Worm (Caenorhabditis elegans) whole organism, L1 larva: ENCODE measurements around the gene K07D4.5.

Source experiments
- C16A3.4 ChIP-seq: fragments of 150-350 bp; optimal IDR thresholded peaks from 2 replicates; lab custom pipeline; 2014; ENCODE audit warnings: missing biosample characterization, missing genetic modification characterization
- C34B4.2 ChIP-seq: sonication (generic microtip); optimal IDR thresholded peaks from 2 replicates; lab custom pipeline; 2017; ENCODE audit warnings: mild to moderate bottlenecking, missing genetic modification characterization, missing compliant biosample characterization
- Y116A8C.19 ChIP-seq: sonication (generic microtip); optimal IDR thresholded peaks from 2 replicates; lab custom pipeline; 2016; ENCODE audit warnings: missing compliant biosample characterization, missing genetic modification characterization, borderline replicate concordance
- alr-1 ChIP-seq: fragments of 200-800 bp; sonication (Bioruptor generic); optimal IDR thresholded peaks from 2 replicates; lab custom pipeline; 2018; ENCODE audit warnings: borderline replicate concordance, mild to moderate bottlenecking, missing genetic modification characterization, missing compliant biosample characterization
- aly-2 ChIP-seq: fragments of 150-350 bp; optimal IDR thresholded peaks from 2 replicates; lab custom pipeline; 2014; ENCODE audit warnings: missing biosample characterization, missing genetic modification characterization
- ceh-63 ChIP-seq: fragments of 200-800 bp; sonication (Bioruptor generic); optimal IDR thresholded peaks from 2 replicates; lab custom pipeline; 2018; ENCODE audit warnings: mild to moderate bottlenecking, missing genetic modification characterization, missing compliant biosample characterization
- ceh-8 ChIP-seq: fragments of 200-800 bp; sonication (Bioruptor generic); optimal IDR thresholded peaks from 2 replicates; lab custom pipeline; 2018; ENCODE audit warnings: mild to moderate bottlenecking, missing genetic modification characterization, moderate library complexity, missing compliant biosample characterization
- ceh-88 ChIP-seq: fragments of 200-800 bp; sonication (Bioruptor generic); IDR thresholded peaks from 2 replicates; pipeline ENCODE4 v1.3.6; 2022; ENCODE audit warnings: missing genetic modification characterization, missing compliant biosample characterization
- ces-1 ChIP-seq: fragments of 150-350 bp; optimal IDR thresholded peaks from 2 replicates; lab custom pipeline; 2014; ENCODE audit warnings: missing biosample characterization, missing genetic modification reagents, missing genetic modification characterization
- dpl-1 ChIP-seq, 3 experiments: fragments of 150-350 bp in 2 of 3; sonication (generic microtip) in 1 of 3; optimal IDR thresholded peaks; 2 replicates each; lab custom pipeline; 2014 to 2017; ENCODE audit warnings: missing biosample characterization in 3 of 3, missing genetic modification characterization in 3 of 3, missing genetic modification reagents in 3 of 3
- efl-3 ChIP-seq: fragments of 200-800 bp; sonication (Bioruptor generic); optimal IDR thresholded peaks from 2 replicates; lab custom pipeline; 2018; ENCODE audit warnings: mild to moderate bottlenecking, missing genetic modification characterization, missing compliant biosample characterization
- egl-13 ChIP-seq: sonication (generic microtip); optimal IDR thresholded peaks from 2 replicates; lab custom pipeline; 2016; ENCODE audit warnings: missing genotype, missing genetic modification reagents, missing genetic modification characterization, missing compliant biosample characterization
- egl-27 ChIP-seq, 2 experiments: fragments of 150-350 bp in 1 of 2; sonication (generic microtip); optimal IDR thresholded peaks; 3 replicates each; lab custom pipeline; 2017 to 2018; ENCODE audit warnings: missing biosample characterization in 2 of 2, missing genetic modification characterization in 2 of 2, missing genetic modification reagents in 2 of 2
- elt-2 ChIP-seq: sonication (generic microtip); optimal IDR thresholded peaks from 2 replicates; lab custom pipeline; 2016; ENCODE audit warnings: missing genetic modification characterization, mild to moderate bottlenecking, inconsistent platforms, missing compliant biosample characterization, missing genetic modification reagents
- elt-3 ChIP-seq, 6 experiments: fragments of 150-350 bp in 1 of 6; sonication (generic microtip); optimal IDR thresholded peaks; 2 replicates each; lab custom pipeline; 2017 to 2018; ENCODE audit warnings: missing biosample characterization in 6 of 6, missing genetic modification characterization in 6 of 6, inconsistent platforms in 1 of 6
- fkh-8 ChIP-seq: sonication (generic microtip); optimal IDR thresholded peaks from 2 replicates; lab custom pipeline; 2016; ENCODE audit warnings: mild to moderate bottlenecking, missing genetic modification characterization, missing compliant biosample characterization
- fos-1 ChIP-seq: fragments of 150-350 bp; optimal IDR thresholded peaks from 2 replicates; lab custom pipeline; 2014; ENCODE audit warnings: missing biosample characterization, missing genetic modification characterization
- grh-1 ChIP-seq: fragments of 200-800 bp; sonication (Bioruptor generic); IDR thresholded peaks from 2 replicates; pipeline ENCODE4 v1.3.6; 2022; ENCODE audit warnings: missing genetic modification reagents, missing genetic modification characterization, missing compliant biosample characterization
- hpl-2 ChIP-seq: fragments of 150-350 bp; optimal IDR thresholded peaks from 2 replicates; lab custom pipeline; 2014; ENCODE audit warnings: missing biosample characterization, missing genetic modification reagents, missing genetic modification characterization
- isw-1 ChIP-seq: fragments of 200-800 bp; sonication (Bioruptor generic); IDR thresholded peaks from 2 replicates; pipeline ENCODE4 v1.3.6; 2022; ENCODE audit warnings: missing genetic modification characterization, missing compliant biosample characterization
- jun-1 ChIP-seq: fragments of 150-350 bp; optimal IDR thresholded peaks from 2 replicates; lab custom pipeline; 2014; ENCODE audit warnings: missing biosample characterization, missing genetic modification reagents, missing genetic modification characterization
- lin-13 ChIP-seq: fragments of 150-350 bp; optimal IDR thresholded peaks from 2 replicates; lab custom pipeline; 2014; ENCODE audit warnings: missing biosample characterization, missing genetic modification reagents, missing genetic modification characterization
- lin-15B ChIP-seq: fragments of 150-350 bp; sonication (generic microtip); optimal IDR thresholded peaks from 3 replicates; lab custom pipeline; 2014; ENCODE audit warnings: missing biosample characterization, missing genetic modification characterization
- lir-3 ChIP-seq: sonication (generic microtip); optimal IDR thresholded peaks from 2 replicates; lab custom pipeline; 2016; ENCODE audit warnings: mild to moderate bottlenecking, missing genetic modification characterization, moderate library complexity, missing compliant biosample characterization; ENCODE audit not compliant: poor library complexity
- mef-2 ChIP-seq: fragments of 150-350 bp; optimal IDR thresholded peaks from 2 replicates; lab custom pipeline; 2014; ENCODE audit warnings: missing biosample characterization, missing genetic modification characterization
- nhr-12 ChIP-seq: sonication (generic microtip); optimal IDR thresholded peaks from 2 replicates; lab custom pipeline; 2017; ENCODE audit warnings: missing biosample characterization, missing genetic modification characterization
- nhr-19 ChIP-seq: fragments of 200-800 bp; sonication (Bioruptor generic); conservative IDR thresholded peaks from 2 replicates; pipeline ENCODE4 v1.3.6; 2022; ENCODE audit warnings: missing genetic modification characterization, missing compliant biosample characterization
- nhr-20 ChIP-seq: sonication (generic microtip); optimal IDR thresholded peaks from 2 replicates; lab custom pipeline; 2016; ENCODE audit warnings: mild to moderate bottlenecking, missing genetic modification characterization, missing compliant biosample characterization
- nhr-237 ChIP-seq: fragments of 150-350 bp; optimal IDR thresholded peaks from 2 replicates; lab custom pipeline; 2014; ENCODE audit warnings: missing biosample characterization, missing genetic modification characterization
- nhr-28 ChIP-seq: fragments of 150-350 bp; optimal IDR thresholded peaks from 2 replicates; lab custom pipeline; 2014; ENCODE audit warnings: missing biosample characterization, missing genetic modification characterization
- nhr-47 ChIP-seq: sonication (generic microtip); optimal IDR thresholded peaks from 2 replicates; lab custom pipeline; 2016; ENCODE audit warnings: mild to moderate bottlenecking, missing genetic modification characterization, moderate library complexity, missing compliant biosample characterization
- nhr-71 ChIP-seq: sonication (generic microtip); optimal IDR thresholded peaks from 2 replicates; lab custom pipeline; 2016; ENCODE audit warnings: mild to moderate bottlenecking, missing genetic modification characterization, moderate library complexity, missing compliant biosample characterization
- nhr-76 ChIP-seq: sonication (generic microtip); optimal IDR thresholded peaks from 2 replicates; lab custom pipeline; 2017; ENCODE audit warnings: missing biosample characterization, missing genetic modification characterization
- nhr-77 ChIP-seq: fragments of 150-350 bp; optimal IDR thresholded peaks from 2 replicates; lab custom pipeline; 2014; ENCODE audit warnings: missing biosample characterization, missing genetic modification characterization
- nhr-84 ChIP-seq: sonication (generic microtip); optimal IDR thresholded peaks from 2 replicates; lab custom pipeline; 2017; ENCODE audit warnings: missing biosample characterization, missing genetic modification characterization
- nhr-85 ChIP-seq: sonication (generic microtip); peaks from one replicate; lab custom pipeline; 2016; ENCODE audit warnings: missing genetic modification characterization, inconsistent platforms, missing compliant biosample characterization
- nhr-90 ChIP-seq: sonication (generic microtip); optimal IDR thresholded peaks from 2 replicates; lab custom pipeline; 2016; ENCODE audit warnings: mild to moderate bottlenecking, missing genetic modification characterization, missing compliant biosample characterization; ENCODE audit not compliant: poor library complexity
- pag-3 ChIP-seq: sonication (generic microtip); optimal IDR thresholded peaks from 2 replicates; lab custom pipeline; 2017; ENCODE audit warnings: missing genetic modification characterization, mild to moderate bottlenecking, missing compliant biosample characterization, antibody characterized with exemption, borderline replicate concordance; ENCODE audit not compliant: insufficient read depth
- pax-3 ChIP-seq: fragments of 200-800 bp; sonication (Bioruptor generic); optimal IDR thresholded peaks from 2 replicates; lab custom pipeline; 2018; ENCODE audit warnings: mild to moderate bottlenecking, missing genetic modification characterization, moderate library complexity, missing compliant biosample characterization
- pqm-1 ChIP-seq: sonication (generic microtip); optimal IDR thresholded peaks from 3 replicates; lab custom pipeline; 2017; ENCODE audit warnings: missing biosample characterization, missing genetic modification characterization
- rnt-1 ChIP-seq: sonication (generic microtip); optimal IDR thresholded peaks from 2 replicates; lab custom pipeline; 2016; ENCODE audit warnings: mild to moderate bottlenecking, missing genetic modification characterization, moderate library complexity, missing compliant biosample characterization
- skn-1 ChIP-seq: fragments of 150-350 bp; optimal IDR thresholded peaks from 2 replicates; lab custom pipeline; 2014; ENCODE audit warnings: missing biosample characterization, missing genetic modification characterization
- sox-4 ChIP-seq: sonication (generic microtip); optimal IDR thresholded peaks from 2 replicates; lab custom pipeline; 2016; ENCODE audit warnings: missing genetic modification characterization, missing compliant biosample characterization
- sup-37 ChIP-seq: fragments of 200-800 bp; sonication (Bioruptor generic); optimal IDR thresholded peaks from 2 replicates; lab custom pipeline; 2018; ENCODE audit warnings: mild to moderate bottlenecking, missing genetic modification characterization, missing compliant biosample characterization
- tlp-1 ChIP-seq: fragments of 150-350 bp; optimal IDR thresholded peaks from 2 replicates; lab custom pipeline; 2014; ENCODE audit warnings: missing biosample characterization, missing genetic modification characterization
- unc-130 ChIP-seq: fragments of 150-350 bp; optimal IDR thresholded peaks from 2 replicates; lab custom pipeline; 2017; ENCODE audit warnings: missing biosample characterization, missing genetic modification characterization, inconsistent platforms
- unc-30 ChIP-seq: sonication (generic microtip); optimal IDR thresholded peaks from 2 replicates; lab custom pipeline; 2017; ENCODE audit warnings: missing biosample characterization, missing genetic modification characterization
- ztf-11 ChIP-seq, 2 experiments: sonication (generic microtip); optimal IDR thresholded peaks; 2 replicates each; lab custom pipeline; 2016 to 2017; ENCODE audit warnings: missing genetic modification characterization in 2 of 2, missing biosample characterization in 1 of 2, missing compliant biosample characterization in 1 of 2
- ztf-4 ChIP-seq: fragments of 150-350 bp; optimal IDR thresholded peaks from 2 replicates; lab custom pipeline; 2014; ENCODE audit warnings: missing biosample characterization, missing genetic modification characterization

Gene K07D4.5

ce11 chrII:4045396-4045795 is 20.0 kb upstream of the K07D4.5 start, which contains the start of gene K07D4.2:
Gene K07D4.2, minus strand, starts transcription at chrII:4045496.
- TF ChIP-seq nhr-28 (tag; lab: Kevin White, UChicago) (no peak), nhr-84 (tag; lab: Kevin White, UChicago) (no peak), fkh-8 (tag; lab: Kevin White, UChicago) (no peak), nhr-19 (no peak)

- TF ChIP-seq ceh-63 (GFP tag; lab: Kevin White, UChicago) (no peak), nhr-90 (tag; lab: Kevin White, UChicago) (peak; percentile 86), C16A3.4 (tag; lab: Kevin White, UChicago) (peak; percentile 66), lir-3 (tag; lab: Kevin White, UChicago) (peak; percentile 81), ces-1 (GFP tag; lab: Kevin White, UChicago) (no peak), sox-4 (tag; lab: Kevin White, UChicago) (peak; percentile 78), sup-37 (peak; percentile 31), ztf-11 (tag; optimal IDR thresholded peaks at IDR 0.05; lab: Kevin White, UChicago) (peak in 1 of 2 experiments; percentile 76), fos-1 (tag; lab: Kevin White, UChicago) (peak; percentile 27), nhr-85 (tag; lab: Kevin White, UChicago) (peak; percentile 92), mef-2 (peak; percentile 26), alr-1 (tag; lab: Kevin White, UChicago) (no peak), elt-3 (tag; optimal IDR thresholded peaks at IDR 0.05; lab: Kevin White, UChicago) (peak in 2 of 6 experiments; percentile 62 to 67), unc-130 (tag; lab: Kevin White, UChicago) (peak; percentile 28), egl-27 (tag; optimal IDR thresholded peaks at IDR 0.05; lab: Kevin White, UChicago) (no peak), tlp-1 (tag; lab: Kevin White, UChicago) (no peak), ztf-4 (tag; lab: Kevin White, UChicago) (peak; percentile 62), egl-13 (peak; percentile 89), pax-3 (peak; percentile 79), grh-1 (GFP tag; lab: Robert Waterston, UW) (peak; percentile 81), lin-15B (tag; lab: Kevin White, UChicago) (peak; percentile 72), lin-13 (GFP tag; lab: Kevin White, UChicago) (peak; percentile 65), nhr-47 (peak; percentile 94), aly-2 (tag; lab: Kevin White, UChicago) (peak; percentile 22), hpl-2 (peak; percentile 40), nhr-71 (tag; lab: Kevin White, UChicago) (peak; percentile 94), C34B4.2 (tag; lab: Kevin White, UChicago) (no peak), ceh-8 (GFP tag; lab: Kevin White, UChicago) (peak; percentile 82), skn-1 (tag; lab: Kevin White, UChicago) (peak; percentile 99), jun-1 (tag; lab: Kevin White, UChicago) (peak; percentile 71), elt-2 (peak; percentile 80), ceh-88 (GFP tag; lab: Robert Waterston, UW) (peak; percentile 64; the same call in 1 of the 2 replicates), Y116A8C.19 (peak; percentile 13), unc-30 (peak; percentile 18), nhr-12 (tag; lab: Kevin White, UChicago) (no peak), isw-1 (GFP tag; lab: Robert Waterston, UW) (peak; percentile 89), nhr-77 (tag; lab: Kevin White, UChicago) (peak; percentile 76), efl-3 (GFP tag; lab: Kevin White, UChicago) (peak; percentile 39), fkh-8 (tag; lab: Kevin White, UChicago) (peak; percentile 84), nhr-20 (tag; lab: Kevin White, UChicago) (peak; percentile 88), dpl-1 (GFP tag; optimal IDR thresholded peaks at IDR 0.05; lab: Kevin White, UChicago) (peak; percentile 96 to 97 (median 97)), rnt-1 (tag; lab: Kevin White, UChicago) (peak; percentile 94), pqm-1 (tag; lab: Kevin White, UChicago) (no peak), nhr-237 (tag; lab: Kevin White, UChicago) (peak; percentile 36), nhr-76 (no peak), nhr-28 (tag; lab: Kevin White, UChicago) (no peak), pag-3 (no peak), nhr-84 (tag; lab: Kevin White, UChicago) (no peak)
These were observed 19.0 kb upstream of the K07D4.5 start, which contains the start of gene rpn-11 for ce11 chrII:4044349-4044748. Gene rpn-11, minus strand, starts transcription at chrII:4044546.
